Worm (Caenorhabditis elegans) whole organism, mixed stage, embryonic: ENCODE measurements around the gene K03B4.1.

Source experiments
- elt-3 ChIP-seq: fragments of 150-350 bp; optimal IDR thresholded peaks from 2 replicates; lab custom pipeline; 2014; ENCODE audit warnings: missing biosample characterization, missing genetic modification characterization
- hlh-1 ChIP-seq: fragments of 150-350 bp; optimal IDR thresholded peaks from 2 replicates; lab custom pipeline; 2014; ENCODE audit warnings: missing biosample characterization, missing genetic modification reagents, missing genetic modification characterization
- lsy-2 ChIP-seq: fragments of 150-350 bp; optimal IDR thresholded peaks from 2 replicates; lab custom pipeline; 2014; ENCODE audit warnings: missing biosample characterization, missing genetic modification characterization
- mep-1 ChIP-seq: fragments of 150-350 bp; optimal IDR thresholded peaks from 2 replicates; lab custom pipeline; 2017; ENCODE audit warnings: missing biosample characterization, missing genetic modification reagents, missing genetic modification characterization, inconsistent platforms
- nhr-76 ChIP-seq: sonication (generic microtip); optimal IDR thresholded peaks from 2 replicates; lab custom pipeline; 2017; ENCODE audit warnings: missing biosample characterization, missing genetic modification characterization
- snpc-4 ChIP-seq: fragments of 150-350 bp; optimal IDR thresholded peaks from 2 replicates; lab custom pipeline; 2014; ENCODE audit warnings: missing biosample characterization, missing genetic modification characterization
- unc-39 ChIP-seq: fragments of 150-350 bp; optimal IDR thresholded peaks from 2 replicates; lab custom pipeline; 2014; ENCODE audit warnings: missing biosample characterization, missing genetic modification characterization
- unc-62 ChIP-seq: fragments of 150-350 bp; optimal IDR thresholded peaks from 2 replicates; lab custom pipeline; 2014; ENCODE audit warnings: missing biosample characterization, missing genetic modification reagents, missing genetic modification characterization
- zip-8 ChIP-seq: fragments of 150-350 bp; optimal IDR thresholded peaks from 2 replicates; lab custom pipeline; 2014; ENCODE audit warnings: missing biosample characterization, missing genetic modification characterization

DNA sequence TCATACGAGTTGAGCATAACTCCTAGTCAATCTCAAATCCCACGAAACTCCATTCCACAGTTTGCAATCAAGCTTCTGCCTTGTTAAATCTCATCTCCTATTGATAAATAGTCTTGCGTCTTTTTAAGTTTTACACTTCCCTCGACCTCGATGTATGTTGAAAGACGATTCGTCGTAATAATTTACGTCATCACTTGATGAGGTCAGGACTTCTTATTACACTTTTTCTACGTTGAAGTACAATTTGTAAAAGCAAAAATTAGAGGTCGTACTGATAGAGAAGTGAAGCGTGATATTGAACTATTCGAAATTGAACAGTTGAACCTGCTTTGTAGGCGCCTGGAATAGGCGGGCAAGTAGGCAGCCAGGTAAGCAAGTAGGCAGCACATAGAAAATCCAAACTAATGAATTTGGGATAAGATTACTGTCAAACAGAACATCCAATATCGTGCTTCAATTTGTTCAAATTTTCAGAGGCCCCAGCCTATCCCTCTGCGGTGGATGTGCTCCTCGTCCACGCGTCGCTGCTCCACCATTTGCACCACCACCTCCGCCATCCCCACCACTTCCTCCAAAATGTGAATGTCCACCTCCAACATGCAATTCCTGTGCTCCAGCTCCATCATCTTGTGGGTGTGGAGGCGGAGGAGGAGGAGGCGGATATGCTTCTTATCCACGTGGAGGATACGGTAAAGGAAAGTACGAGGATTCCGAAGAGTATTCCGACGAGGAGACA is 39.3 kb upstream of the K03B4.1 start:
- TF ChIP-seq unc-62 (GFP tag; lab: Kevin White, UChicago) (no peak), snpc-4 (tag; lab: Kevin White, UChicago) (no peak), zip-8 (tag; lab: Kevin White, UChicago) (no peak), hlh-1 (no peak), elt-3 (tag; lab: Kevin White, UChicago) (no peak), lsy-2 (tag; lab: Kevin White, UChicago) (no peak), nhr-76 (no peak), unc-39 (tag; lab: Kevin White, UChicago) (no peak), mep-1 (no peak)
